Worm (Caenorhabditis elegans) whole organism, L2 larva: ENCODE results near the gene pigg-1.

Source experiments
- lin-11 ChIP-seq: fragments of 150-350 bp; sonication (generic microtip); optimal IDR thresholded peaks from 2 replicates; lab custom pipeline; 2014; ENCODE audit warnings: missing biosample characterization, missing genetic modification characterization, inconsistent platforms, mixed read lengths
- nhr-11 ChIP-seq: fragments of 150-350 bp; optimal IDR thresholded peaks from 2 replicates; lab custom pipeline; 2014; ENCODE audit warnings: missing biosample characterization, missing genetic modification characterization
- nhr-77 ChIP-seq: fragments of 150-350 bp; optimal IDR thresholded peaks from 2 replicates; lab custom pipeline; 2014; ENCODE audit warnings: missing biosample characterization, missing genetic modification characterization

- TF ChIP-seq lin-11 (tag; lab: Kevin White, UChicago) (no peak), nhr-11 (tag; lab: Kevin White, UChicago) (no peak), nhr-77 (tag; lab: Kevin White, UChicago) (no peak)
Measured at ce11 chrII:8588442-8588841, 11.6 kb downstream of the pigg-1 start.
